Worm (Caenorhabditis elegans) whole organism, L2 larva: Measurements from ENCODE around the gene T07D3.4.
"Not testable (repeated sequence)": the region's sequence is repeated elsewhere in the genome, so short reads cannot be mapped to it uniquely, and the experiment has no call there.

ENCODE experiments used
- C34F6.9 ChIP-seq: fragments of 150-350 bp; optimal IDR thresholded peaks from 2 replicates; lab custom pipeline; 2014; ENCODE audit warnings: missing biosample characterization, missing genetic modification characterization
- F13H6.1 ChIP-seq: sonication (generic microtip); optimal IDR thresholded peaks from 2 replicates; lab custom pipeline; 2016; ENCODE audit warnings: missing genetic modification characterization, missing compliant biosample characterization
- R02D3.7 ChIP-seq: fragments of 150-350 bp; optimal IDR thresholded peaks from 2 replicates; lab custom pipeline; 2014; ENCODE audit warnings: missing biosample characterization, missing genetic modification characterization
- Y55F3AM.14 ChIP-seq: fragments of 200-800 bp; sonication (Bioruptor generic); optimal IDR thresholded peaks from 2 replicates; lab custom pipeline; 2018; ENCODE audit warnings: mild to moderate bottlenecking, missing genetic modification characterization, missing compliant biosample characterization
- alr-1 ChIP-seq: fragments of 150-350 bp; optimal IDR thresholded peaks from 2 replicates; lab custom pipeline; 2014; ENCODE audit warnings: missing biosample characterization, missing genetic modification characterization
- aly-2 ChIP-seq: fragments of 150-350 bp; optimal IDR thresholded peaks from 2 replicates; lab custom pipeline; 2014; ENCODE audit warnings: missing biosample characterization, missing genetic modification characterization
- ama-1 ChIP-seq: fragments of 150-350 bp; optimal IDR thresholded peaks from 2 replicates; lab custom pipeline; 2018; ENCODE audit warnings: inconsistent platforms
- blmp-1 ChIP-seq: sonication (generic microtip); optimal IDR thresholded peaks from 2 replicates; lab custom pipeline; 2017; ENCODE audit warnings: missing genetic modification characterization, mild to moderate bottlenecking, missing compliant biosample characterization, antibody characterized with exemption, moderate library complexity; ENCODE audit not compliant: insufficient read depth
- ceh-16 ChIP-seq: fragments of 150-350 bp; optimal IDR thresholded peaks from 2 replicates; lab custom pipeline; 2014; ENCODE audit warnings: missing biosample characterization, missing genetic modification characterization
- ceh-82 ChIP-seq: fragments of 150-350 bp; optimal IDR thresholded peaks from 2 replicates; lab custom pipeline; 2014; ENCODE audit warnings: missing biosample characterization, missing genetic modification characterization
- dmd-4 ChIP-seq: sonication (generic microtip); optimal IDR thresholded peaks from 2 replicates; lab custom pipeline; 2017; ENCODE audit warnings: missing biosample characterization, missing genetic modification characterization
- egl-27 ChIP-seq: sonication (generic microtip); optimal IDR thresholded peaks from 3 replicates; lab custom pipeline; 2017; ENCODE audit warnings: missing biosample characterization, missing genetic modification reagents, missing genetic modification characterization
- elt-1 ChIP-seq: fragments of 150-350 bp; optimal IDR thresholded peaks from 2 replicates; lab custom pipeline; 2014; ENCODE audit warnings: missing biosample characterization, missing genetic modification characterization
- elt-3 ChIP-seq: sonication (generic microtip); optimal IDR thresholded peaks from 2 replicates; lab custom pipeline; 2017; ENCODE audit warnings: missing biosample characterization, missing genetic modification characterization
- fos-1 ChIP-seq: fragments of 150-350 bp; optimal IDR thresholded peaks from 2 replicates; lab custom pipeline; 2014; ENCODE audit warnings: missing biosample characterization, missing genetic modification characterization
- lin-11 ChIP-seq: fragments of 150-350 bp; sonication (generic microtip); optimal IDR thresholded peaks from 2 replicates; lab custom pipeline; 2014; ENCODE audit warnings: missing biosample characterization, missing genetic modification characterization, inconsistent platforms, mixed read lengths
- lin-39 ChIP-seq: fragments of 150-350 bp; optimal IDR thresholded peaks from 2 replicates; lab custom pipeline; 2014; ENCODE audit warnings: missing biosample characterization, missing genetic modification reagents, missing genetic modification characterization
- lsy-2 ChIP-seq, 2 experiments: fragments of 150-350 bp in 1 of 2; sonication (generic microtip) in 1 of 2; optimal IDR thresholded peaks; 2 replicates each; lab custom pipeline; 2014 to 2017; ENCODE audit warnings: missing biosample characterization in 2 of 2, missing genetic modification characterization in 2 of 2
- mab-5 ChIP-seq: fragments of 150-350 bp; optimal IDR thresholded peaks from 2 replicates; lab custom pipeline; 2014; ENCODE audit warnings: missing biosample characterization, missing genetic modification characterization
- mbf-1 ChIP-seq: sonication (generic microtip); optimal IDR thresholded peaks from 2 replicates; lab custom pipeline; 2017; ENCODE audit warnings: missing biosample characterization, missing genetic modification characterization
- nhr-10 ChIP-seq: sonication (generic microtip); optimal IDR thresholded peaks from 2 replicates; lab custom pipeline; 2017; ENCODE audit warnings: missing biosample characterization, missing genetic modification characterization
- nhr-11 ChIP-seq: fragments of 150-350 bp; optimal IDR thresholded peaks from 2 replicates; lab custom pipeline; 2014; ENCODE audit warnings: missing biosample characterization, missing genetic modification characterization
- nhr-12 ChIP-seq: fragments of 150-350 bp; optimal IDR thresholded peaks from 2 replicates; lab custom pipeline; 2014; ENCODE audit warnings: missing biosample characterization, missing genetic modification characterization
- nhr-129 ChIP-seq: fragments of 150-350 bp; optimal IDR thresholded peaks from 2 replicates; lab custom pipeline; 2014; ENCODE audit warnings: missing biosample characterization, missing genetic modification characterization
- nhr-21 ChIP-seq: fragments of 150-350 bp; optimal IDR thresholded peaks from 2 replicates; lab custom pipeline; 2014; ENCODE audit warnings: missing biosample characterization, missing genetic modification characterization
- nhr-23 ChIP-seq: fragments of 150-350 bp; optimal IDR thresholded peaks from 2 replicates; lab custom pipeline; 2014; ENCODE audit warnings: missing biosample characterization, missing genetic modification reagents, missing genetic modification characterization
- nhr-237 ChIP-seq: fragments of 150-350 bp; optimal IDR thresholded peaks from 2 replicates; lab custom pipeline; 2014; ENCODE audit warnings: missing biosample characterization, missing genetic modification characterization
- nhr-6 ChIP-seq: fragments of 150-350 bp; optimal IDR thresholded peaks from 2 replicates; lab custom pipeline; 2014; ENCODE audit warnings: missing biosample characterization, missing genetic modification characterization
- nhr-77 ChIP-seq: fragments of 150-350 bp; optimal IDR thresholded peaks from 2 replicates; lab custom pipeline; 2014; ENCODE audit warnings: missing biosample characterization, missing genetic modification characterization
- peb-1 ChIP-seq: fragments of 150-350 bp; optimal IDR thresholded peaks from 2 replicates; lab custom pipeline; 2014; ENCODE audit warnings: missing biosample characterization, missing genetic modification characterization
- sem-4 ChIP-seq: fragments of 150-350 bp; optimal IDR thresholded peaks from 2 replicates; lab custom pipeline; 2014; ENCODE audit warnings: missing biosample characterization, missing genetic modification reagents, missing genetic modification characterization
- sma-3 ChIP-seq: sonication (generic microtip); optimal IDR thresholded peaks from 2 replicates; lab custom pipeline; 2016; ENCODE audit warnings: missing genetic modification reagents, missing genetic modification characterization, missing compliant biosample characterization
- sma-9 ChIP-seq, 2 experiments: fragments of 150-350 bp in 1 of 2; sonication (generic microtip) in 1 of 2; optimal IDR thresholded peaks; 2 replicates each; lab custom pipeline; 2014 to 2016; ENCODE audit warnings: missing genetic modification characterization in 2 of 2, mild to moderate bottlenecking in 1 of 2, missing biosample characterization in 1 of 2, missing compliant biosample characterization in 1 of 2, missing genetic modification reagents in 1 of 2, moderate library complexity in 1 of 2
- snpc-4 ChIP-seq: fragments of 150-350 bp; optimal IDR thresholded peaks from 2 replicates; lab custom pipeline; 2014; ENCODE audit warnings: missing biosample characterization, missing genetic modification characterization
- unc-39 ChIP-seq: fragments of 150-350 bp; optimal IDR thresholded peaks from 2 replicates; lab custom pipeline; 2014; ENCODE audit warnings: missing biosample characterization, missing genetic modification characterization
- unc-55 ChIP-seq: fragments of 150-350 bp; sonication (generic microtip); optimal IDR thresholded peaks from 3 replicates; lab custom pipeline; 2014; ENCODE audit warnings: missing biosample characterization, missing genetic modification reagents, missing genetic modification characterization
- zag-1 ChIP-seq: fragments of 150-350 bp; optimal IDR thresholded peaks from 2 replicates; lab custom pipeline; 2014; ENCODE audit warnings: missing biosample characterization, missing genetic modification characterization
- ztf-1 ChIP-seq: fragments of 200-800 bp; sonication (Bioruptor generic); conservative IDR thresholded peaks from 2 replicates; pipeline ENCODE4 v1.3.6; 2022; ENCODE audit warnings: missing genetic modification characterization, missing compliant biosample characterization
- ztf-4 ChIP-seq: fragments of 150-350 bp; optimal IDR thresholded peaks from 2 replicates; lab custom pipeline; 2014; ENCODE audit warnings: missing biosample characterization, missing genetic modification characterization

Gene T07D3.4

DNA sequence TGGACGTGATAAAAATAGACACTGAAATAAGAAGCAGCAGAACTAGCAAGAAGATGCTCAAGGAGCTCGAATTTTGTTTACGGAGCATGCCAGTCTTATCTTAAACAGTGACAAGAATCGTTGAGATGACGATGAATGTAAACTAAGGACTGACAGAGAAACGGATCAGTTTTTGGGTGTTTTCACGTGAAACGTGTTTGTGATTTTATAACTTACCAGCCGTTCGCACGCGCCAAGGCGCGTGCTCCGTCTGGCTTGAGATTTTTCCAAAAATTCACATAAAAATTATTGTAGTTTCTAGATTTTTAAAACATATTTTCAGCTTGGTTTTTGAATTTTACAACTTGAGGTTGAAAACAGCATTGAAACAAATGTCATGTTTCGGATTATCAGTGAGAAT lies 37.5 kb upstream of the T07D3.4 start, which contains the start of gene F28A10.5:
TSS of gene F28A10.5 (minus strand) at position 101 of the 400 bp plus-strand sequence.
- not testable (repeated sequence) for TF ChIP-seq mab-5 (tag; lab: Kevin White, UChicago); ztf-4 (tag; lab: Kevin White, UChicago); dmd-4

DNA sequence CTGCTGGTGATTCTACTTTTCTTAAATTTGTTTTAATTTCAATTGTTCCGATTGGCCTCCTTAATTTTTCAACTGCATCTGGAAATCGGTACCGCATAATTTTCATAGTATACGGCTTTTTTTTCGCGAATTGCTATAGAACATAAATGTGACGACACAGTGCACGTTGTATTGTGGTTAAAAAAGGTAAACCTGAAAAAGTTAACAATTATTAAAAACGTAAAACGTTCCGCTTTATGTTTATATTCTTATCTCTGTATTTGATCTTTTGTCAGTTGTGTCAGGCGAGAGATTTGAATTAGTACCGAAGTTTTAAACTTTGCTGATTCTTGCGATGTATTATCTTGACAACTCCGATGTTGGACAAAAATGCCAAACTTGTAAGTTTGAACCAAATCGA lies 26.5 kb upstream of the T07D3.4 start, which contains the start of gene Y46B2A.4:
TSS of gene Y46B2A.4 (plus strand) at position 301 of the 400 bp plus-strand sequence.
- TF ChIP-seq F13H6.1 (tag; lab: Kevin White, UChicago) (no peak), ztf-4 (tag; lab: Kevin White, UChicago) (no peak)

DNA sequence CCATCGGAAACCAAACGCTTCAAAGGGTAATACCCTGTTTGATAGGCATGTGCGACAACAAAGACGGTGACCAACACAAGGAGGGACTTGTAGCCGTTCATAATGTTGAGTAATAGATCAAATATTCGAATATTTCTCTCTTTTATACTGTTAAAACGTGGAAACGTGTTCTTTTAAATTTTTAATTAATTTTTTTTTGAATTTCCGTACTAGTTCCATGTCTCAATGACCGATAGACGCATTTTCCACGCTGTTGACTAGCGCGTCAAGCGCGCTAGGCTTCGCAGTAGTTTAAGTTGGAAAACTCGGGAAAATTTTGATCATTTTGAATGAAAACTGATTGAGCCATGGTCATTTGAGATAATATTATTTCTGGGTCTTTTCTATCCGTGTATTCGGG lies 21.3 kb upstream of the T07D3.4 start, which contains the start of gene Y46B2A.3:
TSS of gene Y46B2A.3 (minus strand) at position 101 of the 400 bp plus-strand sequence.
- TF ChIP-seq egl-27 (tag; lab: Kevin White, UChicago) (no peak), ceh-16 (no peak), dmd-4 (no peak), elt-3 (tag; lab: Kevin White, UChicago) (no peak), unc-39 (tag; lab: Kevin White, UChicago) (no peak), mab-5 (tag; lab: Kevin White, UChicago) (no peak), lin-11 (no peak), fos-1 (tag; lab: Kevin White, UChicago) (no peak), ceh-82 (no peak), aly-2 (tag; lab: Kevin White, UChicago) (no peak), nhr-21 (tag; lab: Kevin White, UChicago) (no peak), mbf-1 (tag; lab: Kevin White, UChicago) (no peak), elt-1 (tag; lab: Kevin White, UChicago) (no peak), ztf-1 (GFP tag; lab: Robert Waterston, UW) (no peak), blmp-1 (tag; lab: Kevin White, UChicago) (no peak), alr-1 (no peak), sma-9 (GFP tag; optimal IDR thresholded peaks at IDR 0.05; lab: Kevin White, UChicago) (no peak), sma-9 (tag; optimal IDR thresholded peaks at IDR 0.05; lab: Kevin White, UChicago) (no peak), R02D3.7 (tag; lab: Kevin White, UChicago) (no peak), nhr-237 (no peak)
- TF ChIP-seq, all 48 proteins: peak for 0

DNA sequence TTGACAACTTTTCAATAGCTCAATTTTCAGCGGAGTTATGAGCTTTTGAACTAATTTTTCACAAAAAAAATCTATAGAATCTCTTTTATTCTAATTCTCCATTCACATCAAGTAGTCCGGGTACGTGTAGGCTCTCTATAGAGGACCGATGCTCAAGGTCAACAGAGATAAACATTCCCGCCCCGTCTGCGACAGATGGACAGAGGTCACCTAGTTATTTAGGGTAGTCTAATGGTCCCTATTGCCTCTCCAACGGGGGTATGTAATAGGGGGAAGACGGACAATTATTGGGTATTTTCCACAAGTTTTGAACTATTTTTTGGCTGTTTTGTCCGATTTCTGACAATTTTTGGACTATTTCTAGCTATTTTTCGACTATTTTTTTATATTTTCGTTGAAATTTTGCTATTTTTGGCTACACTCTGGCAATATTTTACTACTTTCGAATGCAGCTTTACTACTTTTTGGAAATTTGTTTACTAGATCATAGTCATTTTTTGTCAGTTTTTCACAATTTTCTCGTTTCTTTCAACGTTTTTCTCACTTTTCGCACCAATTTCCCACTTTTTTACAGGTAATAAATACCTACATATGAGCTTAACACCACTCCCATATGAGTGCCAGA lies 19.8 kb upstream of the T07D3.4 start, which contains the start of gene fbxc-51:
TSS of gene fbxc-51 (plus strand) at position 575 of the 625 bp plus-strand sequence.
- TF ChIP-seq ama-1 (no peak), nhr-77 (tag; lab: Kevin White, UChicago) (no peak), Y55F3AM.14 (GFP tag; lab: Kevin White, UChicago) (no peak), unc-39 (tag; lab: Kevin White, UChicago) (no peak), nhr-6 (tag; lab: Kevin White, UChicago) (no peak), snpc-4 (tag; lab: Kevin White, UChicago) (no peak), ztf-4 (tag; lab: Kevin White, UChicago) (no peak), sma-3 (no peak), lin-39 (no peak), nhr-12 (tag; lab: Kevin White, UChicago) (no peak), mbf-1 (tag; lab: Kevin White, UChicago) (no peak), blmp-1 (tag; lab: Kevin White, UChicago) (no peak), nhr-11 (tag; lab: Kevin White, UChicago) (no peak), ztf-1 (GFP tag; lab: Robert Waterston, UW) (no peak), fos-1 (tag; lab: Kevin White, UChicago) (no peak), unc-55 (GFP tag; lab: Kevin White, UChicago) (no peak), nhr-23 (tag; lab: Kevin White, UChicago) (no peak), ceh-16 (no peak), nhr-10 (tag; lab: Kevin White, UChicago) (no peak), F13H6.1 (tag; lab: Kevin White, UChicago) (no peak)
- TF ChIP-seq, all 48 proteins: peak for 0

DNA sequence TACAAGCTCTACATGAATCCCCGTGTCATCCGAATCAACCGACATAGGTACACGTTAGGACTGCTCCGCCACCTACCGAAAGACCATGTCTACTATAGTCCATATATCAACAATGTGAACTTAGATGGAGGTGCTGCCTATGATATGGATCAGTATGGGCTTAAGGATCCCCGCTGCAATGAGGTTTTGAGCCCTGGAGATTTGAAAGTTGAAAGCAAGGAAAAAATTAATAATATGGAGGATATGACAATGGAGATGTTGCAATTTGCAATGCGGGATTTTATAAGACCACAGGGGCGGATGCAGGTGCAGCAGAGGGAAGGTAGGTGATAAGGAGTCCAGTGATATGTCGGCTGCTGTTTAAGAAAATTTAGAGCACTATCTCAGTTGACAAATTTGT lies 18.8 kb upstream of the T07D3.4 start:
- TF ChIP-seq elt-3 (tag; lab: Kevin White, UChicago) (no peak), mbf-1 (tag; lab: Kevin White, UChicago) (no peak), nhr-23 (tag; lab: Kevin White, UChicago) (no peak), R02D3.7 (tag; lab: Kevin White, UChicago) (no peak), ceh-82 (no peak), nhr-129 (no peak), C34F6.9 (tag; lab: Kevin White, UChicago) (no peak), F13H6.1 (tag; lab: Kevin White, UChicago) (no peak), Y55F3AM.14 (GFP tag; lab: Kevin White, UChicago) (no peak), alr-1 (no peak), peb-1 (tag; lab: Kevin White, UChicago) (no peak), lsy-2 (tag; optimal IDR thresholded peaks at IDR 0.05; lab: Kevin White, UChicago) (no peak), nhr-21 (tag; lab: Kevin White, UChicago) (no peak), nhr-77 (tag; lab: Kevin White, UChicago) (no peak), nhr-6 (tag; lab: Kevin White, UChicago) (no peak), zag-1 (no peak), nhr-12 (tag; lab: Kevin White, UChicago) (no peak), sem-4 (tag; lab: Kevin White, UChicago) (no peak), egl-27 (tag; lab: Kevin White, UChicago) (no peak), fos-1 (tag; lab: Kevin White, UChicago) (no peak)
